Fruit fly (Drosophila melanogaster): Measurements from ENCODE around the gene Hrb98DE.

DNA sequence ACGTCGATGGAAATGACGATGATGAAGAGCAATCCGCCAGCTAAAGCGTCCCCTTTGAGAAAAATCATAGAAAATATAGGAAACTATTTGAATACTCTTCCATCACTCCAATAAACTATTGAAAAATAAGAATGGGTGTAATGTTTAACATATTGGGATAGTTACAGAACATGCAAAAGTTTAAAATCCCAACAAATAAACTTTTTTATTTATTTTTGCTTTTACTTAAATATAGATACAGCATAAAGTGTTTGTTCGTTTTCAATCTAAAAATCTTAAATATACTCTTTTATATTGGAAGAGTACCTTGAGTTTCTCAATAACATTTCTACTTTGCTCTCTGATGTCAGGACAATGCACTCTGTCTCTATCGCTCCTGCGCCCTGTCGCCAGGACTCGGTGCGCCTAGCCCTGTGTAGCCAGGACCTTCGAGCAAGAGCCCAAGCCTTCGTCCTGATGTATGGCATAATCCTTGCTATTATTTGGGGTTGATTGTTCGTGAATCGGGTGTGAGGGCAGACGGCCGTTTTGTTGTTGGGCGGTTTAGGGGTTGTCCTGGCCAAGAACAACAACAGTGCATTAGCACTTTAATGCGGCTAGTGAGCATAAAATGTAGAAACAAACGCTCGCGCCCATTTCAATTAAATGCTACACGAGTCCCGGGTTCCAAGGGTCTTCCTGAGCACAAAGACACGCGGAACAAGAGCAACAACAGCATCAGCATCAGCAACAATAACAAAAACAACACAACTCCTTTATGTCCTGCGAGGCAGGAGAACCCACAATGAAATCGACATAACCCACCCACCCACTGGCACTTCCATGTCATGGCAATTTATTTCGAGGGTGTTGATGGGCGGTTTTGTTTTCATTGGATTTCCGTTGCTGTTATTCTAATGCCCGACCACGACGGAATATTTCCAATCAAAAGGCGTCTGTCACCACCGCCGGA lies 26.7 kb upstream of the Hrb98DE start:
- TF ChIP-seq Ets96B (tag; optimal IDR thresholded peaks at IDR 0.05) (no peak), cyc (GFP tag; optimal IDR thresholded peaks at IDR 0.05) (no peak), CG4318 (GFP tag; optimal IDR thresholded peaks at IDR 0.05) (no peak), net (GFP tag; optimal IDR thresholded peaks at IDR 0.05) (no peak), ss (GFP tag; optimal IDR thresholded peaks at IDR 0.05) (no peak), CG7368 (GFP tag; optimal IDR thresholded peaks at IDR 0.05) (no peak), CG9139 (GFP tag; optimal IDR thresholded peaks at IDR 0.05) (no peak), CG10631 (GFP tag; optimal IDR thresholded peaks at IDR 0.05) (no peak), CG1621 (tag; optimal IDR thresholded peaks at IDR 0.05) (no peak), Eip78C (GFP tag) (peak; percentile 21)

Measured in whole organism, prepupa.